Fruit fly (Drosophila melanogaster) whole organism, adult: ENCODE results near the gene ind.

Experiments
- CG11617 ChIP-seq: fragments of 200-800 bp; sonication (Bioruptor generic); optimal IDR thresholded peaks from 2 replicates; lab custom pipeline; 2017; ENCODE audit warnings: mild to moderate bottlenecking, missing biosample characterization, missing genetic modification reagents, missing genetic modification characterization
- CG12768 ChIP-seq: fragments of 200-800 bp; sonication (Bioruptor generic); optimal IDR thresholded peaks from 2 replicates; lab custom pipeline; 2017; ENCODE audit warnings: missing biosample characterization, missing genetic modification characterization, mild to moderate bottlenecking, moderate library complexity, missing genetic modification reagents
- CG14711 ChIP-seq: fragments of 200-800 bp; sonication (Bioruptor generic); optimal IDR thresholded peaks from 2 replicates; lab custom pipeline; 2018; ENCODE audit warnings: missing biosample characterization, mild to moderate bottlenecking, missing genetic modification characterization, moderate library complexity
- CG1620 ChIP-seq: fragments of 200-800 bp; sonication (Bioruptor generic); optimal IDR thresholded peaks from 2 replicates; lab custom pipeline; 2016; ENCODE audit warnings: missing biosample characterization, missing genetic modification characterization
- CG33017 ChIP-seq: fragments of 200-800 bp; sonication (Bioruptor generic); optimal IDR thresholded peaks from 2 replicates; lab custom pipeline; 2018; ENCODE audit warnings: missing biosample characterization, mild to moderate bottlenecking, missing genetic modification characterization, moderate library complexity
- CG5204 ChIP-seq: fragments of 200-800 bp; sonication (Bioruptor generic); optimal IDR thresholded peaks from 2 replicates; lab custom pipeline; 2016; ENCODE audit warnings: missing biosample characterization, missing genetic modification characterization
- CG7045 ChIP-seq: fragments of 200-800 bp; sonication (Bioruptor generic); optimal IDR thresholded peaks from 2 replicates; lab custom pipeline; 2017; ENCODE audit warnings: missing biosample characterization, mild to moderate bottlenecking, missing genetic modification characterization
- CG7101 ChIP-seq: fragments of 200-800 bp; sonication (Bioruptor generic); optimal IDR thresholded peaks from 2 replicates; lab custom pipeline; 2018; ENCODE audit warnings: missing biosample characterization, mild to moderate bottlenecking, missing genetic modification characterization, moderate library complexity
- Clk ChIP-seq: fragments of 200-800 bp; sonication (Bioruptor generic); optimal IDR thresholded peaks from 2 replicates; lab custom pipeline; 2017; ENCODE audit warnings: missing biosample characterization, missing genetic modification characterization
- Crg-1 ChIP-seq: fragments of 200-800 bp; sonication (Bioruptor generic); optimal IDR thresholded peaks from 2 replicates; lab custom pipeline; 2016; ENCODE audit warnings: missing biosample characterization, missing genetic modification characterization
- Hr96 ChIP-seq: fragments of 200-800 bp; sonication (Bioruptor generic); optimal IDR thresholded peaks from 2 replicates; lab custom pipeline; 2016; ENCODE audit warnings: missing biosample characterization, missing genetic modification characterization
- Mnt ChIP-seq: fragments of 200-800 bp; sonication (Bioruptor generic); optimal IDR thresholded peaks from 2 replicates; lab custom pipeline; 2016; ENCODE audit warnings: missing biosample characterization, mild to moderate bottlenecking, missing genetic modification characterization
- bab1 ChIP-seq: fragments of 200-800 bp; sonication (Bioruptor generic); optimal IDR thresholded peaks from 3 replicates; lab custom pipeline; 2019; ENCODE audit warnings: missing biosample characterization, mild to moderate bottlenecking, missing genetic modification characterization, moderate library complexity
- cic ChIP-seq: fragments of 200-800 bp; sonication (Bioruptor generic); optimal IDR thresholded peaks from 2 replicates; lab custom pipeline; 2017; ENCODE audit warnings: missing biosample characterization, mild to moderate bottlenecking, missing genetic modification characterization, moderate library complexity
- cnc ChIP-seq, 2 experiments: fragments of >200 bp; optimal IDR thresholded peaks; 2 replicates each; lab custom pipeline; 2017
- kay ChIP-seq: fragments of 200-800 bp; sonication (Bioruptor generic); peaks from one replicate; lab custom pipeline; 2016; ENCODE audit warnings: missing biosample characterization, missing genetic modification characterization, borderline replicate concordance
- ovo ChIP-seq: fragments of 200-800 bp; sonication (Bioruptor generic); optimal IDR thresholded peaks from 2 replicates; lab custom pipeline; 2016; ENCODE audit warnings: missing biosample characterization, missing genetic modification characterization
- pad ChIP-seq: fragments of 200-800 bp; sonication (Bioruptor generic); optimal IDR thresholded peaks from 3 replicates; lab custom pipeline; 2017; ENCODE audit warnings: missing biosample characterization, missing genetic modification characterization, mild to moderate bottlenecking, moderate library complexity, missing genetic modification reagents
- tj ChIP-seq: fragments of 200-800 bp; sonication (Bioruptor generic); optimal IDR thresholded peaks from 3 replicates; lab custom pipeline; 2017; ENCODE audit warnings: missing biosample characterization, mild to moderate bottlenecking, missing genetic modification characterization, moderate library complexity
- toe ChIP-seq: fragments of 200-800 bp; sonication (Bioruptor generic); optimal IDR thresholded peaks from 2 replicates; lab custom pipeline; 2016; ENCODE audit warnings: missing biosample characterization, missing genetic modification characterization

ind gene

DNA sequence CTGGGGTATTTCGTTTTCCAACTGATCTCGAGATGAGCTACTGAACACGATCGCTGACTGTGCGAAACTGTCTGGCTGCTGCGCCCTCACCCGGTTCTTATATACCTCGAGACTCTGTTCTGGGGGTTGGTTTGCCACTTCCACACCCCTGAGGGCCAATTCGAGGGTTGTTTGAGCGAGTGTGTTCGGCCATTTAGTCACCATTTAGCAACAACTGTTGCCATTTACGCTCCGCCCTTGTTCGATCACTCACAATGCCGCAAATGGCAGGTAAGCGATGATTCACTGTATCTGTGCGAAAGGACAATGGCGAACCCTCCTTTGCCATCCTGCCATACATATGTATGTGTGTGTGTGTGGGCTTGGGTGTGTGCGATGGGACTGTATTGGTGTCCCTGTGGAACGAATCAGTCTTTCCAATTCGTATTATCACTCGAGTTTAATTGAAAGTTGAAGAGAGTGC, at the start of gene ind:
TSS of gene ind (minus strand) at position 51 of the 463 bp plus-strand sequence.
- no peak for TF ChIP-seq Mnt (GFP tag; lab: Kevin White, UChicago)
- no peak for TF ChIP-seq CG33017
- no peak for TF ChIP-seq CG12768
- TF ChIP-seq cnc (optimal IDR thresholded peaks at IDR 0.05; lab: Kevin White, UChicago), result no peak
- TF ChIP-seq Hr96 (GFP tag; lab: Kevin White, UChicago), result no peak
- TF ChIP-seq bab1 (GFP tag; lab: Kevin White, UChicago), result no peak
- no peak for TF ChIP-seq Clk (GFP tag; lab: Kevin White, UChicago)
- TF ChIP-seq CG7045, result no peak
- no peak for TF ChIP-seq CG14711
- no peak for TF ChIP-seq cic (GFP tag; lab: Kevin White, UChicago)
- TF ChIP-seq CG1620, result no peak
- TF ChIP-seq CG5204 (GFP tag; lab: Kevin White, UChicago), result no peak
- TF ChIP-seq pad (GFP tag; lab: Kevin White, UChicago), result no peak
- TF ChIP-seq ovo (GFP tag; lab: Kevin White, UChicago), result no peak

DNA sequence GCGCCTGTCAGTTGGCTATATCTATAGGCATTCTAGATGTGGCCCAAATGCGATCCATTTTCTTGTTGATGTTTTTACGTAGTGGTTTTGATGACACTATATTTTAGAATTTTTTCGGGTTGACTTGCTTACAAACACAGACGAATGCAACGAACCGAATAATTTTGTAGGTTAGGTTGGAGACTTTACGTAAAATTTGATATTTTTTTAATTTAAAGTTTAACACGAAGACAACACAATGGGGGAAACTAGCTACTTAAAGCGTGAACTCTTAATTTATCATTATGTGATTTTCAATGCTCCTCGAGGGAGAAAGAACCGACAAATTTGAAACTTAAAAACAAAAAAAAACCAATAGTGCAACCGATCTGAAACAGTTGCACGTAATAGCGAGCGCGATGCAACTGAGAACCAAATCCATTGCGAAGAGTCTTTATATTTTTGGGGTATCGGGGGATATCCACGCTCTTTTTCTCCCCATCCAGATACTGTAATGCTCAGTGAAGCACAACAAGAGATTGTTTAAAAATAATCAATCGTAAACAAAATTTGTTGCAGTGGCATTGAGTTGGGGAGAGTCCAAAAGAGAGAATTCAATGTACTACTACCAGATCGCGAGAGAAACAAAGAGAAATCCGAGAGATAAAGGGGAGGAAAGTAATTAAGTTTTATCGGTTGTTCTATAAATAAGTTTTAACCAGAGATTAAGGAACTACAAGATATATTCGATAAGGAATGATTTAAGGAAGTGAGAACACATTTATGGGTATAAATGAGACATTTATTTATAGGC, 46.4 kb upstream of the ind start:
- TF ChIP-seq ovo (GFP tag; lab: Kevin White, UChicago), result no peak
- no peak for TF ChIP-seq kay (GFP tag; lab: Kevin White, UChicago)
- TF ChIP-seq CG33017, result no peak
- no peak for TF ChIP-seq Clk (GFP tag; lab: Kevin White, UChicago)
- TF ChIP-seq cnc (optimal IDR thresholded peaks at IDR 0.05; lab: Kevin White, UChicago), result no peak
- TF ChIP-seq CG7045, result no peak
- TF ChIP-seq bab1 (GFP tag; lab: Kevin White, UChicago), result no peak
- TF ChIP-seq Crg-1, result no peak
- no peak for TF ChIP-seq CG7101 (tag; lab: Kevin White, UChicago)
- TF ChIP-seq Hr96 (GFP tag; lab: Kevin White, UChicago), result no peak
- no peak for TF ChIP-seq Mnt (GFP tag; lab: Kevin White, UChicago)
- no peak for TF ChIP-seq cic (GFP tag; lab: Kevin White, UChicago)
- TF ChIP-seq toe, result no peak
- no peak for TF ChIP-seq tj (GFP tag; lab: Kevin White, UChicago)
- TF ChIP-seq pad (GFP tag; lab: Kevin White, UChicago), result no peak
- no peak for TF ChIP-seq CG1620
- TF ChIP-seq CG14711, result no peak
- no peak for TF ChIP-seq CG5204 (GFP tag; lab: Kevin White, UChicago)

DNA sequence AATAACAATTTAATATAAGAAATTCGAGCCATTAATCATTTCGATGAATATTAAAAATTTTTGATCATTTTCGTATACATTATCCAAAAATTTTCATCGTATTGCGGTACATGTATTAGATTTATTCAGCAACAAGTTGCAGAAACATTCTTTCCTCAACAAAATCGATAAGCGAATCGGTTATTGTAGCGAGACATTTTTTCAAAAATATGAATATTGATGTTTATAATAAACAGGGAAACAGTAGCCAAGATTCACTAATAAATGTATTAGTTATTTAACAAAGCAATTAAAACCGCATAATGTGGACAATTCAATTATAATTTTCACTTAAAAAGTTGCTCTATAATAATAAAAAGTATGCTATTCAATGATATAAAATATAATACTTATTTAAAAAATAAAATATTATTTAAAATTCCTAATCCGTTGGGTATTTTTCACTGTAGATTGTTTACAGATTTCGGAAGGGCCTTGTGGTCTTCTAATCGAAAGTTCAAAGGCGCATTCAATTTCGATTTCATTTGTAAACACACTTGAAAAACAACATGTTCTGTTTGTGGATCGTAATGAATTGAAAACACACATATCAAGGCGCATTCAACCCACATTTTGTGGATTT, 45.5 kb upstream of the ind start:
- TF ChIP-seq CG12768 (no peak), CG14711 (no peak), CG1620 (no peak), Mnt (GFP tag; lab: Kevin White, UChicago) (no peak), cnc (optimal IDR thresholded peaks at IDR 0.05; lab: Kevin White, UChicago) (no peak), CG33017 (no peak), Clk (GFP tag; lab: Kevin White, UChicago) (no peak), CG7045 (no peak), ovo (GFP tag; lab: Kevin White, UChicago) (no peak), CG7101 (tag; lab: Kevin White, UChicago) (no peak), Crg-1 (no peak), bab1 (GFP tag; lab: Kevin White, UChicago) (no peak), CG11617 (no peak), kay (GFP tag; lab: Kevin White, UChicago) (no peak), pad (GFP tag; lab: Kevin White, UChicago) (no peak), tj (GFP tag; lab: Kevin White, UChicago) (no peak)

DNA sequence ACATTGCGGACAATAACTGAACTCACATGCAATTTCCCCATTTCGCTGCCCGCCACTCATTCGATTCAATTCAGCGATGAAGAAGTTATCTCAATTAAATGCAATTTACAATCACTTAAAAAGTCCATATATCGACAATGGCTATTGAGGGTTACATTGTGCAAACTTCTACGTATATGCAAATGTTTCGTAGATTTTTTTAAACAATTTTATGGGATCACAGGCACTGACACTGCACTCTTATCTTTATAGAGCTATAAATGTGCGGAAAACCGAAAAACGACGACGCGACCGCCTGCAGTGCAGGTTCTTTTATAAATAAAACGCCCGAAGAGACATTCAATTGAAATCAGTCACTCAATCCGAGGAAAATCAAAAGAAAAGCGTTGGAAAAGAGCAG, 44.6 kb upstream of the ind start:
- no peak for TF ChIP-seq CG14711
- no peak for TF ChIP-seq tj (GFP tag; lab: Kevin White, UChicago)
- TF ChIP-seq Hr96 (GFP tag; lab: Kevin White, UChicago), result no peak
- TF ChIP-seq pad (GFP tag; lab: Kevin White, UChicago), result no peak
- TF ChIP-seq kay (GFP tag; lab: Kevin White, UChicago), result peak; percentile 27
- no peak for TF ChIP-seq CG11617
- no peak for TF ChIP-seq toe
- no peak for TF ChIP-seq Clk (GFP tag; lab: Kevin White, UChicago)

DNA sequence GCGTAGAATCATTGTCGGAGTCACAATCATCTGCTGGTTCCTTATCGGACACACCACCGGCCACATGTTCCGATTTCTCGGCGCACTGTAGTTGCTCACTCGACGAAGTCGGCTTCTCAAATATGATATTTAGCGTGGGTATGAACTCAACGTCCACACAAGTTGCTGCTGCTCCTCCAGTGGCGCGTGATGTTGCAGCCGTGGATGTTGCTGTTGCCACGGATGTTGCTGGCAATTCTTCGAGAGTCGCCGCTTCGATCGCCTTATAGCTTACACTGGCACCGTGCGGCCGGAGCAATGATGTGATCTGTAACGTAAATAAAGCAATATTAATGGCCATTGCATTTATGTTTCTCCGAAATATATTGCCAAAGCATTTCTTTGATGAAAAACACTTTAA, 40.6 kb upstream of the ind start:
- no peak for TF ChIP-seq CG33017
- no peak for TF ChIP-seq kay (GFP tag; lab: Kevin White, UChicago)
- no peak for TF ChIP-seq Crg-1
- no peak for TF ChIP-seq bab1 (GFP tag; lab: Kevin White, UChicago)
- no peak for TF ChIP-seq ovo (GFP tag; lab: Kevin White, UChicago)
- no peak for TF ChIP-seq Hr96 (GFP tag; lab: Kevin White, UChicago)
- no peak for TF ChIP-seq Mnt (GFP tag; lab: Kevin White, UChicago)
- no peak for TF ChIP-seq cic (GFP tag; lab: Kevin White, UChicago)
- TF ChIP-seq CG1620, result no peak
- no peak for TF ChIP-seq pad (GFP tag; lab: Kevin White, UChicago)
- no peak for TF ChIP-seq CG12768
- no peak for TF ChIP-seq CG7045
- TF ChIP-seq tj (GFP tag; lab: Kevin White, UChicago), result no peak

DNA sequence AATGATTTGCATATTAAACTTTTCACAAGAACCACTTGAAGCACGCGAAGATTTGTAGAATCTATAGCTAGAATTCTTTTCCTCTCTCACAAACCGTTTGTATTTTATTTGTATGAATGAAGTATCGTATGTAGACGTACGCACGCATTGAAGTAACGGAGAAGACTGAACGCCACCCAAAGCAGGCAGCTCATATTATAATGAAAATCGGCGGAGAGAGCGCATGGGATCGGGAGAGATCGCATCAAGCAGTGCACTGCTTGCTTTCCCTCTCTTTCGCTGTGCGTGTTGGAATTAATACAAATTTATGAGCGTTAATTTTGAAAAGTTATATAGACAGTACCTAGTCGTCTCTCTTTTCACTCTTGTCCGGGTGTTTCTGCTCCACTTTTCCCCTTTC, 35.6 kb upstream of the ind start:
- TF ChIP-seq Hr96 (GFP tag; lab: Kevin White, UChicago), result no peak
- peak; percentile 26 for TF ChIP-seq cic (GFP tag; lab: Kevin White, UChicago)
- no peak for TF ChIP-seq CG33017
